Worm (Caenorhabditis elegans) whole organism, L4 larva: ENCODE measurements around the gene Y51H4A.8.

Experiments
- F49E8.2 ChIP-seq: sonication (generic microtip); optimal IDR thresholded peaks from 2 replicates; lab custom pipeline; 2016; ENCODE audit warnings: missing compliant biosample characterization, mild to moderate bottlenecking, missing genetic modification characterization, borderline replicate concordance
- R02D3.7 ChIP-seq: fragments of 150-350 bp; sonication (generic microtip); optimal IDR thresholded peaks from 3 replicates; lab custom pipeline; 2014; ENCODE audit warnings: missing biosample characterization, missing genetic modification characterization
- ZK546.5 ChIP-seq, 2 experiments: sonication (generic microtip); optimal IDR thresholded peaks; 2 replicates each; lab custom pipeline; 2017; ENCODE audit warnings: missing biosample characterization in 2 of 2, missing genetic modification characterization in 2 of 2
- daf-12 ChIP-seq: fragments of 150-350 bp; optimal IDR thresholded peaks from 2 replicates; lab custom pipeline; 2014; ENCODE audit warnings: missing biosample characterization, missing genetic modification reagents, missing genetic modification characterization
- lsy-2 ChIP-seq, 2 experiments: fragments of 150-350 bp in 1 of 2; sonication (generic microtip) in 1 of 2; optimal IDR thresholded peaks; 2 replicates each; lab custom pipeline; 2014 to 2017; ENCODE audit warnings: missing biosample characterization in 2 of 2, missing genetic modification characterization in 2 of 2
- nhr-76 ChIP-seq: fragments of 150-350 bp; optimal IDR thresholded peaks from 2 replicates; lab custom pipeline; 2014; ENCODE audit warnings: missing biosample characterization, missing genetic modification characterization

- TF ChIP-seq nhr-76 (tag; lab: Kevin White, UChicago) = no peak
- no peak for TF ChIP-seq daf-12 (tag; lab: Kevin White, UChicago)
- TF ChIP-seq F49E8.2 (tag; lab: Kevin White, UChicago) = no peak
- TF ChIP-seq R02D3.7 (tag; lab: Kevin White, UChicago) = no peak
- TF ChIP-seq ZK546.5 (tag; optimal IDR thresholded peaks at IDR 0.05; lab: Kevin White, UChicago) = no peak
- no peak for TF ChIP-seq lsy-2 (tag; optimal IDR thresholded peaks at IDR 0.05; lab: Kevin White, UChicago)
Observed at ce11 chrIV:16601599-16601998, 23.2 kb upstream of the Y51H4A.8 start.
